Worm (Caenorhabditis elegans) whole organism, L2 larva: ENCODE results near the gene tag-196.

Experiments
- ZK546.5 ChIP-seq: sonication (generic microtip); optimal IDR thresholded peaks from 2 replicates; lab custom pipeline; 2017; ENCODE audit warnings: missing biosample characterization, missing genetic modification characterization
- ama-1 ChIP-seq: fragments of 150-350 bp; optimal IDR thresholded peaks from 2 replicates; lab custom pipeline; 2018; ENCODE audit warnings: inconsistent platforms
- lin-13 ChIP-seq: fragments of 150-350 bp; optimal IDR thresholded peaks from 2 replicates; lab custom pipeline; 2014; ENCODE audit warnings: missing biosample characterization, missing genetic modification reagents, missing genetic modification characterization
- nhr-237 ChIP-seq: fragments of 150-350 bp; optimal IDR thresholded peaks from 2 replicates; lab custom pipeline; 2014; ENCODE audit warnings: missing biosample characterization, missing genetic modification characterization
- unc-62 ChIP-seq: fragments of 150-350 bp; optimal IDR thresholded peaks from 2 replicates; lab custom pipeline; 2014; ENCODE audit warnings: missing biosample characterization, missing genetic modification reagents, missing genetic modification characterization
- ztf-11 ChIP-seq: sonication (generic microtip); optimal IDR thresholded peaks from 2 replicates; lab custom pipeline; 2017; ENCODE audit warnings: missing biosample characterization, missing genetic modification characterization

ce11 chrV:8602638-8603037 is 7.9 kb downstream of the tag-196 start, which contains the start of gene F41E6.15:
- TF ChIP-seq unc-62 (GFP tag; lab: Kevin White, UChicago) (no peak), lin-13 (GFP tag; lab: Kevin White, UChicago) (no peak), ama-1 (lab: Kevin White, UChicago) (no peak), ztf-11 (tag; lab: Kevin White, UChicago) (no peak), nhr-237 (no peak), ZK546.5 (no peak)
